Fruit fly (Drosophila melanogaster) Kc167 (cell line): ENCODE data around the gene Keap1.

Experiments
- Myc ChIP-seq: fragments of >200 bp; optimal IDR thresholded peaks from 2 replicates; lab custom pipeline; 2017; ENCODE audit warnings: missing external identifiers
- Sin3A ChIP-seq: fragments of >200 bp; optimal IDR thresholded peaks from 2 replicates; lab custom pipeline; 2018; ENCODE audit warnings: missing external identifiers
- insv ChIP-seq: fragments of >200 bp; optimal IDR thresholded peaks from 3 replicates; lab custom pipeline; 2018; ENCODE audit warnings: missing external identifiers
- psq ChIP-seq: fragments of >200 bp; optimal IDR thresholded peaks from 2 replicates; lab custom pipeline; 2017; ENCODE audit warnings: missing external identifiers
- ttk ChIP-seq: sonication (Bioruptor generic); optimal IDR thresholded peaks from 2 replicates; lab custom pipeline; 2017; ENCODE audit warnings: missing external identifiers

DNA sequence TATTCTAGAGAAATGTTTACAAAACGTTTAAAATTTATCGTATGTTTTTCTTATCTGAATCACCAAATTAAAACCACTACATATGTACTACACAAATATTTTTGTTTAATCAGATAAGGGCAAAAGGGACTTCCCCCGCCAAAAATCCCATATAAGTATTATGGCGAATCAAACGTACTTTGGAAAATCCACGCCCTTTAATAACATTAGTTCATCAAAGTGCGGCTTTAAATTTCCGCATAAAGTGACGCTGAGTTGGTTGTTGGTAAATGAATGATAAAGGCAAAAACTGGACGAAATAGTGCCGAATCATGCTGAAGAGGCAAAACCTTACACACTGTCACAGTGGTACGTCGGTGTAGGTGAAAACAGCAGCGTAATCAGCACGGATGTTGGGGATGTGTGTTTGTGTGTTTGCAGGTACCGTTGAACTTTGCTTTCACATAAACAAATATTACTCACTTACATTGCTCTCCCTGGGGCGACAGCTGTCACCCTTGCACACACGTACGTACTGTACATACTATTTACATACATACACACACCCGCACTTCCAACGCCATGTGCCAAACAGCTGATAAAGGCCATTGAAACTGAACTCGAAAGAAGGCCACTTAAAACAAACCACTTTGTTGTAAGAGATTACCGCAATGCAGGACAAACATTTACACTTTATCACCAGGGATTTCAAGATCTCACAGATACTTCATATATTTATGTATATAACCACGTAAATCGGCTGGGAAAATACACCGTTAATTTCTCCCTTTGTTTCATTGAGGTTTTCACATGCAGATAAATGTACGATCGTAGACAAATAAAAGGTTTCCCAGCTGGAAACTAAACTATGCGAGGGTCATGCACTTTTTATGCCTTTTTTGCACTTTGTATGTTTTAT is 535 bp downstream of the Keap1 start:
- TF ChIP-seq psq (lab: Kevin White, UChicago) = no peak
- no peak for TF ChIP-seq insv (lab: Kevin White, UChicago)
- TF ChIP-seq Myc (lab: Kevin White, UChicago) = no peak
- TF ChIP-seq Sin3A (lab: Kevin White, UChicago) = no peak
- no peak for TF ChIP-seq ttk (lab: Kevin White, UChicago)
